Fruit fly (Drosophila melanogaster) whole organism, embryonic: ENCODE measurements around the gene ppk24.
A peak's percentile ranks its signal among the peaks of the same experiment; 100 is the strongest.

Experiments
- Ada2b ChIP-seq: fragments of 200-800 bp; sonication (Bioruptor generic); IDR thresholded peaks from 2 replicates; pipeline ENCODE4 v1.3.6; 2022; ENCODE audit warnings: missing biosample characterization, missing genetic modification characterization
- Adf1 ChIP-seq: fragments of 200-800 bp; sonication (Bioruptor generic); IDR thresholded peaks from 2 replicates; pipeline ENCODE4 v1.3.6; 2022; ENCODE audit warnings: missing biosample characterization, missing genetic modification characterization
- BtbVII ChIP-seq: fragments of 200-800 bp; sonication (Bioruptor generic); optimal IDR thresholded peaks from 3 replicates; lab custom pipeline; 2017; ENCODE audit warnings: missing biosample characterization, mild to moderate bottlenecking, missing genetic modification characterization
- Bteb2 ChIP-seq: fragments of 200-800 bp; sonication (Bioruptor generic); optimal IDR thresholded peaks from 2 replicates; lab custom pipeline; 2016; ENCODE audit warnings: missing biosample characterization, missing genetic modification characterization
- CG10267 ChIP-seq: fragments of 200-800 bp; sonication (Bioruptor generic); optimal IDR thresholded peaks from 2 replicates; lab custom pipeline; 2018; ENCODE audit warnings: missing biosample characterization, mild to moderate bottlenecking, missing genetic modification characterization, moderate library complexity
- CG11085 ChIP-seq: fragments of 200-800 bp; sonication (Bioruptor generic); IDR thresholded peaks from 2 replicates; pipeline ENCODE4 v1.3.6; 2022; ENCODE audit warnings: missing biosample characterization, missing genetic modification characterization
- CG15269 ChIP-seq: fragments of 200-800 bp; sonication (Bioruptor generic); optimal IDR thresholded peaks from 2 replicates; lab custom pipeline; 2018; ENCODE audit warnings: missing biosample characterization, mild to moderate bottlenecking, missing genetic modification characterization, moderate library complexity
- CG15514 ChIP-seq: fragments of 200-800 bp; sonication (Bioruptor generic); optimal IDR thresholded peaks from 3 replicates; lab custom pipeline; 2017; ENCODE audit warnings: missing biosample characterization, missing genetic modification characterization, mild to moderate bottlenecking, moderate library complexity, missing genetic modification reagents
- CG16779 ChIP-seq: fragments of 200-800 bp; sonication (Bioruptor generic); IDR thresholded peaks from 2 replicates; pipeline ENCODE4 v1.3.6; 2022; ENCODE audit warnings: missing biosample characterization, missing genetic modification characterization
- CG17186 ChIP-seq: fragments of 200-800 bp; sonication (Bioruptor generic); optimal IDR thresholded peaks from 3 replicates; lab custom pipeline; 2017; ENCODE audit warnings: missing biosample characterization, missing genetic modification reagents, missing genetic modification characterization
- CG2712 ChIP-seq: fragments of 200-800 bp; optimal IDR thresholded peaks from 3 replicates; lab custom pipeline; 2019; ENCODE audit warnings: missing biosample characterization, mild to moderate bottlenecking, missing genetic modification characterization, moderate library complexity
- CG33557 ChIP-seq: fragments of 200-800 bp; sonication (Bioruptor generic); optimal IDR thresholded peaks from 2 replicates; lab custom pipeline; 2019; ENCODE audit warnings: missing biosample characterization, mild to moderate bottlenecking, missing genetic modification characterization, moderate library complexity
- CG4404 ChIP-seq: fragments of 200-800 bp; sonication (Bioruptor generic); IDR thresholded peaks from 2 replicates; pipeline ENCODE4 v1.3.6; 2022; ENCODE audit warnings: missing biosample characterization, missing genetic modification characterization
- CG5180 ChIP-seq: fragments of 200-800 bp; sonication (Bioruptor generic); optimal IDR thresholded peaks from 3 replicates; lab custom pipeline; 2017; ENCODE audit warnings: missing biosample characterization, missing genetic modification characterization, mild to moderate bottlenecking, moderate library complexity, missing genetic modification reagents
- CG7839 ChIP-seq: fragments of 200-800 bp; sonication (Bioruptor generic); optimal IDR thresholded peaks from 3 replicates; lab custom pipeline; 2018; ENCODE audit warnings: missing biosample characterization, mild to moderate bottlenecking, missing genetic modification characterization, moderate library complexity
- CG9215 ChIP-seq: fragments of 200-800 bp; sonication (Bioruptor generic); IDR thresholded peaks from 2 replicates; pipeline ENCODE4 v1.3.6; 2022; ENCODE audit warnings: missing biosample characterization, missing genetic modification characterization
- CG9609 ChIP-seq: fragments of 200-800 bp; sonication (Bioruptor generic); optimal IDR thresholded peaks from 3 replicates; lab custom pipeline; 2016; ENCODE audit warnings: missing biosample characterization, missing genetic modification characterization
- D19A ChIP-seq: fragments of 200-800 bp; optimal IDR thresholded peaks from 3 replicates; lab custom pipeline; 2019; ENCODE audit warnings: missing biosample characterization, mild to moderate bottlenecking, missing genetic modification characterization, moderate library complexity
- Doc2 ChIP-seq: fragments of 200-800 bp; sonication (Bioruptor generic); IDR thresholded peaks from 2 replicates; pipeline ENCODE4 v1.3.6; 2022; ENCODE audit warnings: missing biosample characterization, missing genetic modification characterization
- HLH4C ChIP-seq: fragments of 200-800 bp; sonication (Bioruptor generic); IDR thresholded peaks from 3 replicates; pipeline ENCODE4 v1.3.6; 2022; ENCODE audit warnings: missing biosample characterization, missing genetic modification characterization; ENCODE audit not compliant: partially characterized antibody
- Hr39 ChIP-seq: fragments of >200 bp; optimal IDR thresholded peaks from 2 replicates; lab custom pipeline; 2017
- Lhr ChIP-seq: fragments of 200-800 bp; sonication (Bioruptor generic); optimal IDR thresholded peaks from 3 replicates; lab custom pipeline; 2017; ENCODE audit warnings: mild to moderate bottlenecking, missing biosample characterization, missing genetic modification reagents, missing genetic modification characterization
- NfI ChIP-seq: fragments of 200-800 bp; sonication (Bioruptor generic); optimal IDR thresholded peaks from 3 replicates; lab custom pipeline; 2018; ENCODE audit warnings: missing biosample characterization, mild to moderate bottlenecking, missing genetic modification characterization, moderate library complexity
- Optix ChIP-seq: fragments of 200-800 bp; sonication (Bioruptor generic); IDR thresholded peaks from 3 replicates; pipeline ENCODE4 v1.3.6; 2022; ENCODE audit warnings: missing biosample characterization, missing genetic modification characterization
- Pdp1 ChIP-seq, 2 experiments: fragments of 200-800 bp; sonication (Bioruptor generic); optimal IDR thresholded peaks; 3 replicates each; lab custom pipeline; 2016; ENCODE audit warnings: missing biosample characterization in 2 of 2, missing genetic modification characterization in 2 of 2, mild to moderate bottlenecking in 1 of 2, moderate library complexity in 1 of 2
- Sin3A ChIP-seq: fragments of >200 bp; optimal IDR thresholded peaks from 2 replicates; lab custom pipeline; 2018
- TFAM ChIP-seq: fragments of 200-800 bp; sonication (Bioruptor generic); optimal IDR thresholded peaks from 2 replicates; lab custom pipeline; 2017; ENCODE audit warnings: missing biosample characterization, missing genetic modification characterization, inconsistent platforms
- amos ChIP-seq: fragments of 200-800 bp; sonication (Bioruptor generic); IDR thresholded peaks from 2 replicates; pipeline ENCODE4 v1.3.6; 2022; ENCODE audit warnings: missing biosample characterization, missing genetic modification characterization; ENCODE audit not compliant: partially characterized antibody
- ara ChIP-seq: fragments of 200-800 bp; sonication (Bioruptor generic); IDR thresholded peaks from 2 replicates; pipeline ENCODE4 v1.3.6; 2022; ENCODE audit warnings: missing biosample characterization, missing genetic modification characterization
- az2 ChIP-seq: fragments of 200-800 bp; sonication (Bioruptor generic); optimal IDR thresholded peaks from 3 replicates; lab custom pipeline; 2016; ENCODE audit warnings: missing biosample characterization, missing genetic modification characterization
- bcd ChIP-seq: fragments of 200-800 bp; sonication (Bioruptor generic); optimal IDR thresholded peaks from 2 replicates; lab custom pipeline; 2017; ENCODE audit warnings: missing biosample characterization, mild to moderate bottlenecking, missing genetic modification characterization
- br ChIP-seq: fragments of >200 bp; optimal IDR thresholded peaks from 2 replicates; lab custom pipeline; 2017
- cato ChIP-seq: fragments of 200-800 bp; sonication (Bioruptor generic); optimal IDR thresholded peaks from 2 replicates; lab custom pipeline; 2016; ENCODE audit warnings: missing biosample characterization, missing genetic modification characterization, borderline replicate concordance
- croc ChIP-seq: fragments of 200-800 bp; sonication (Bioruptor generic); conservative IDR thresholded peaks from 3 replicates; pipeline ENCODE4 v1.3.6; 2022; ENCODE audit warnings: missing biosample characterization, missing genetic modification characterization
- danr ChIP-seq: fragments of 200-800 bp; sonication (Bioruptor generic); IDR thresholded peaks from 2 replicates; pipeline ENCODE4 v1.3.6; 2022; ENCODE audit warnings: missing biosample characterization, missing genetic modification characterization
- esg ChIP-seq: fragments of 200-800 bp; sonication (Bioruptor generic); conservative IDR thresholded peaks from 2 replicates; pipeline ENCODE4 v1.3.6; 2022; ENCODE audit warnings: missing biosample characterization, missing genetic modification characterization
- fd96Cb ChIP-seq: fragments of 200-800 bp; sonication (Bioruptor generic); optimal IDR thresholded peaks from 2 replicates; lab custom pipeline; 2018; ENCODE audit warnings: missing biosample characterization, mild to moderate bottlenecking, missing genetic modification characterization, moderate library complexity
- fu2 ChIP-seq: fragments of 200-800 bp; sonication (Bioruptor generic); optimal IDR thresholded peaks from 2 replicates; lab custom pipeline; 2016; ENCODE audit warnings: missing biosample characterization, missing genetic modification characterization
- gcm2 ChIP-seq: fragments of 200-800 bp; sonication (Bioruptor generic); optimal IDR thresholded peaks from 2 replicates; lab custom pipeline; 2016; ENCODE audit warnings: missing biosample characterization, missing genetic modification characterization
- kni ChIP-seq: fragments of 200-800 bp; sonication (Bioruptor generic); optimal IDR thresholded peaks from 3 replicates; lab custom pipeline; 2017; ENCODE audit warnings: mild to moderate bottlenecking, missing biosample characterization, missing genetic modification reagents, missing genetic modification characterization
- lbe ChIP-seq: fragments of 200-800 bp; sonication (Bioruptor generic); optimal IDR thresholded peaks from 2 replicates; lab custom pipeline; 2016; ENCODE audit warnings: missing biosample characterization, mild to moderate bottlenecking, missing genetic modification characterization
- odd ChIP-seq: fragments of 200-800 bp; sonication (Bioruptor generic); optimal IDR thresholded peaks from 2 replicates; lab custom pipeline; 2017; ENCODE audit warnings: missing biosample characterization, mild to moderate bottlenecking, missing genetic modification characterization
- otp ChIP-seq: fragments of 200-800 bp; sonication (Bioruptor generic); IDR thresholded peaks from 3 replicates; pipeline ENCODE4, ENCODE4 v1.3.6; 2022; ENCODE audit warnings: missing biosample characterization, missing genetic modification characterization
- pros ChIP-seq: fragments of 200-800 bp; sonication (Bioruptor generic); optimal IDR thresholded peaks from 3 replicates; lab custom pipeline; 2019; ENCODE audit warnings: missing biosample characterization, mild to moderate bottlenecking, missing genetic modification characterization, moderate library complexity
- sens-2 ChIP-seq: fragments of 200-800 bp; sonication (Bioruptor generic); IDR thresholded peaks from 2 replicates; pipeline ENCODE4 v1.3.6; 2022; ENCODE audit warnings: missing biosample characterization, missing genetic modification characterization
- sqz ChIP-seq: fragments of 200-800 bp; sonication (Bioruptor generic); optimal IDR thresholded peaks from 3 replicates; lab custom pipeline; 2018; ENCODE audit warnings: missing biosample characterization, mild to moderate bottlenecking, missing genetic modification characterization
- stwl ChIP-seq: fragments of 200-800 bp; sonication (Bioruptor generic); optimal IDR thresholded peaks from 3 replicates; lab custom pipeline; 2018; ENCODE audit warnings: missing biosample characterization, mild to moderate bottlenecking, missing genetic modification characterization, moderate library complexity
- wdn ChIP-seq: fragments of 200-800 bp; sonication (Bioruptor generic); IDR thresholded peaks from 2 replicates; pipeline ENCODE4 v1.3.6; 2022; ENCODE audit warnings: missing biosample characterization, missing genetic modification characterization
- wor ChIP-seq: fragments of 200-800 bp; sonication (Bioruptor generic); IDR thresholded peaks from 2 replicates; pipeline ENCODE4 v1.3.6; 2022; ENCODE audit warnings: missing biosample characterization, missing genetic modification characterization
- z ChIP-seq: fragments of 200-800 bp; sonication (Bioruptor generic); IDR thresholded peaks from 3 replicates; pipeline ENCODE4 v1.3.6; 2022; ENCODE audit warnings: missing biosample characterization, missing genetic modification characterization
- zfh1 ChIP-seq: fragments of 200-800 bp; sonication (Bioruptor generic); IDR thresholded peaks from 3 replicates; pipeline ENCODE4 v1.3.6; 2022; ENCODE audit warnings: missing biosample characterization, missing genetic modification characterization

The ppk24 gene

dm6 chr3R:31308855-31309646 is 43.5 kb downstream of the ppk24 start (continued):
- TF ChIP-seq NfI: no peak
- TF ChIP-seq kni (GFP tag; lab: Kevin White, UChicago): peak; percentile 85
- TF ChIP-seq otp (GFP tag; lab: Robert Waterston, UW): no peak
- no peak for TF ChIP-seq CG9609 (GFP tag; lab: Kevin White, UChicago)
- no peak for TF ChIP-seq Adf1 (GFP tag; lab: Robert Waterston, UW)
- no peak for TF ChIP-seq CG4404 (GFP tag; lab: Robert Waterston, UW)
- no peak for TF ChIP-seq CG15514
- no peak for TF ChIP-seq stwl (tag; lab: Kevin White, UChicago)
- TF ChIP-seq amos (GFP tag; lab: Robert Waterston, UW): no peak
- TF ChIP-seq Optix: no peak
- no peak for TF ChIP-seq br
- no peak for TF ChIP-seq TFAM
- TF ChIP-seq esg (GFP tag; lab: Robert Waterston, UW): no peak
- no peak for TF ChIP-seq z (GFP tag; lab: Robert Waterston, UW)
- TF ChIP-seq Lhr (GFP tag; lab: Kevin White, UChicago): peak; percentile 9
- TF ChIP-seq bcd: no peak
- no peak for TF ChIP-seq BtbVII (GFP tag; lab: Kevin White, UChicago)
- TF ChIP-seq gcm2 (GFP tag; lab: Kevin White, UChicago): no peak
- no peak for TF ChIP-seq HLH4C (GFP tag; lab: Robert Waterston, UW)
- no peak for TF ChIP-seq Hr39
- no peak for TF ChIP-seq CG7839
- TF ChIP-seq zfh1 (GFP tag; lab: Robert Waterston, UW): peak; percentile 57; the same call in 2 of the 3 replicates
- no peak for TF ChIP-seq az2 (GFP tag; lab: Kevin White, UChicago)
- TF ChIP-seq CG5180 (GFP tag; lab: Kevin White, UChicago): no peak
- no peak for TF ChIP-seq sens-2 (GFP tag; lab: Robert Waterston, UW)
- TF ChIP-seq fu2 (GFP tag; lab: Kevin White, UChicago): no peak
- no peak for TF ChIP-seq Pdp1 (GFP tag; optimal IDR thresholded peaks at IDR 0.05; lab: Kevin White, UChicago)
- no peak for TF ChIP-seq fd96Cb (tag; lab: Kevin White, UChicago)
- TF ChIP-seq wor: no peak
- peak; percentile 75 for TF ChIP-seq ara (GFP tag; lab: Robert Waterston, UW)
- TF ChIP-seq CG9215 (GFP tag; lab: Robert Waterston, UW): no peak
- TF ChIP-seq Doc2: no peak
- TF ChIP-seq croc (GFP tag; lab: Robert Waterston, UW): no peak; the same call in 2 of the 3 replicates
- TF ChIP-seq Ada2b (GFP tag; lab: Robert Waterston, UW): no peak
- TF ChIP-seq odd (GFP tag; lab: Kevin White, UChicago): peak; percentile 53
- no peak for TF ChIP-seq CG17186 (GFP tag; lab: Kevin White, UChicago)
- no peak for TF ChIP-seq wdn (GFP tag; lab: Robert Waterston, UW)
- no peak for TF ChIP-seq cato (GFP tag; lab: Kevin White, UChicago)
- no peak for TF ChIP-seq D19A (tag; lab: Kevin White, UChicago)
- no peak for TF ChIP-seq CG16779 (GFP tag; lab: Robert Waterston, UW)
- TF ChIP-seq lbe (GFP tag; lab: Kevin White, UChicago): peak; percentile 23
- no peak for TF ChIP-seq Sin3A (lab: Kevin White, UChicago)
- no peak for TF ChIP-seq CG11085 (GFP tag; lab: Robert Waterston, UW)
- TF ChIP-seq danr (GFP tag; lab: Robert Waterston, UW): no peak
- TF ChIP-seq pros (GFP tag; lab: Kevin White, UChicago): no peak
- no peak for TF ChIP-seq Bteb2 (GFP tag; lab: Kevin White, UChicago)
- TF ChIP-seq CG2712 (tag; lab: Kevin White, UChicago): peak; percentile 41
- TF ChIP-seq CG15269 (tag; lab: Kevin White, UChicago): no peak
- no peak for TF ChIP-seq CG10267
- peak; percentile 72 for TF ChIP-seq CG33557 (GFP tag; lab: Kevin White, UChicago)
- TF ChIP-seq sqz: no peak
